Worm (Caenorhabditis elegans): ENCODE results near the gene B0507.9.

The B0507.9 gene

DNA sequence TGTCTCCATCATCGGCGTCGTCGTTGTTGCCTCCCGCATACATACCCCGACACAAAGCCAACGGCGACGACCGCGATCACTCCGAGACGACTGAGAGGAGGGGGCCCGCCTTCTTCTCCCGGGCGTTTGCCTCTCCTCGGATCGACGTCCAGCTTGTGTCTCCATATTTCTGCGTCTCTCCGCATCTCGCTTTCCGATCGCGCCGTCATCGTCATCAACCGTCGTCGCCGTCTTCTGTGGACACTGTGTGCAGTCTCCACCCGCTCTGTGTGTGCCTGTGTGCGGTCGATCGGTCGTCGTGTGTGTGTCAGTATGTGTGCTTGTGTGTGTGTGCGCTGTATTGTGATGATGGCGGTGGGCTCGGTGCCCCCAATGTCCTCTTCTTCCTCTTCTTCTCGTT lies 19.7 kb upstream of the B0507.9 start (continued):
- TF ChIP-seq pha-4 (tag; optimal IDR thresholded peaks at IDR 0.05) (no peak), aptf-2 (GFP tag; conservative IDR thresholded peaks at IDR 0.05) (no peak), F57C9.4 (tag; optimal IDR thresholded peaks at IDR 0.05) (no peak), T26A5.8 (tag; optimal IDR thresholded peaks at IDR 0.05) (no peak), D2030.7 (GFP tag; IDR thresholded peaks at IDR 0.05) (0 out of 2 replicates have a peak, but pooled peaks have one; percentile 25), die-1 (tag; optimal IDR thresholded peaks at IDR 0.05) (no peak), madf-3 (GFP tag; IDR thresholded peaks at IDR 0.05) (no peak), nfyb-1 (GFP tag; IDR thresholded peaks at IDR 0.05) (0 out of 2 replicates have a peak, but pooled peaks have one; percentile 57), xnd-1 (tag; optimal IDR thresholded peaks at IDR 0.05) (no peak), dpff-1 (tag; optimal IDR thresholded peaks at IDR 0.05) (no peak), bed-1 (GFP tag; IDR thresholded peaks at IDR 0.05) (no peak), ceh-79 (tag; optimal IDR thresholded peaks at IDR 0.05) (no peak), tbp1 (GFP tag; optimal IDR thresholded peaks at IDR 0.05) (peak; percentile 8), snpc-4 (GFP tag; optimal IDR thresholded peaks at IDR 0.05) (no peak), snpc-4 (tag; optimal IDR thresholded peaks at IDR 0.05) (peak in 1 of 4 experiments; percentile 2), dpl-1 (GFP tag; optimal IDR thresholded peaks at IDR 0.05) (no peak), repo-1 (tag; optimal IDR thresholded peaks at IDR 0.05) (no peak), somi-1 (GFP tag; optimal IDR thresholded peaks at IDR 0.05) (no peak), F33H1.4 (GFP tag; IDR thresholded peaks at IDR 0.05) (no peak), rcor-1 (GFP tag; IDR thresholded peaks at IDR 0.05) (no peak), nhr-80 (tag; optimal IDR thresholded peaks at IDR 0.05) (peak; percentile 75), bed-2 (GFP tag; IDR thresholded peaks at IDR 0.05) (0 out of 2 replicates have a peak, but pooled peaks have one; percentile 47), ceh-27 (GFP tag; optimal IDR thresholded peaks at IDR 0.05) (no peak), attf-6 (GFP tag; IDR thresholded peaks at IDR 0.05) (no peak), lin-35 (GFP tag; optimal IDR thresholded peaks at IDR 0.05) (no peak), egrh-3 (GFP tag; IDR thresholded peaks at IDR 0.05) (peak; percentile 80; the same call in 1 of the 2 replicates), Y53G8AR.9 (GFP tag; conservative IDR thresholded peaks at IDR 0.05) (no peak), B0261.1 (tag; optimal IDR thresholded peaks at IDR 0.05) (no peak), B0019.2 (GFP tag; conservative IDR thresholded peaks at IDR 0.05) (no peak), sdz-38 (tag; optimal IDR thresholded peaks at IDR 0.05) (no peak), Y53F4B.3 (GFP tag; IDR thresholded peaks at IDR 0.05) (no peak), lin-40 (tag; optimal IDR thresholded peaks at IDR 0.05) (peak; percentile 7), unc-130 (GFP tag; optimal IDR thresholded peaks at IDR 0.05) (no peak), ztf-6 (GFP tag; IDR thresholded peaks at IDR 0.05) (no peak), lsy-27 (tag; optimal IDR thresholded peaks at IDR 0.05; ENCODE audit: borderline replicate concordance, insufficient read depth) (no peak), sea-2 (GFP tag; IDR thresholded peaks at IDR 0.05) (0 out of 2 replicates have a peak, but pooled peaks have one; percentile 19), dox-1 (GFP tag; IDR thresholded peaks at IDR 0.05) (peak; percentile 59; the same call in 1 of the 2 replicates), nhr-90 (tag; optimal IDR thresholded peaks at IDR 0.05) (no peak), F23B12.7 (tag; optimal IDR thresholded peaks at IDR 0.05; ENCODE audit: insufficient read depth) (no peak), unc-62 (GFP tag; optimal IDR thresholded peaks at IDR 0.05) (no peak), ztf-25 (GFP tag; IDR thresholded peaks at IDR 0.05) (no peak), rec-8 (tag; optimal IDR thresholded peaks at IDR 0.05) (no peak), snpc-1.3 (tag; optimal IDR thresholded peaks at IDR 0.05; ENCODE audit: insufficient read depth) (no peak), ceh-58 (GFP tag; IDR thresholded peaks at IDR 0.05) (no peak), cebp-1 (GFP tag; IDR thresholded peaks at IDR 0.05) (no peak), cebp-1 (tag; optimal IDR thresholded peaks at IDR 0.05) (peak; percentile 61), F37B4.10 (GFP tag; IDR thresholded peaks at IDR 0.05) (0 out of 2 replicates have a peak, but pooled peaks have one; percentile 17), akir-1 (GFP tag; optimal IDR thresholded peaks at IDR 0.05) (no peak), T07F8.4 (tag; optimal IDR thresholded peaks at IDR 0.05) (no peak)
